Worm (Caenorhabditis elegans) whole organism, L4 larva: ENCODE measurements around the gene R09D1.12.
"Not testable (repeated sequence)": the region's sequence is repeated elsewhere in the genome, so short reads cannot be mapped to it uniquely, and the experiment has no call there.

Source experiments
- F10B5.3 ChIP-seq: sonication (generic microtip); optimal IDR thresholded peaks from 2 replicates; lab custom pipeline; 2016; ENCODE audit warnings: mild to moderate bottlenecking, missing genetic modification characterization, missing compliant biosample characterization
- F44E2.7 ChIP-seq: fragments of 200-800 bp; sonication (Bioruptor generic); IDR thresholded peaks from 2 replicates; pipeline ENCODE4 v2.1.2; 2022; ENCODE audit warnings: missing genetic modification characterization, missing compliant biosample characterization
- F49E8.2 ChIP-seq: sonication (generic microtip); optimal IDR thresholded peaks from 2 replicates; lab custom pipeline; 2016; ENCODE audit warnings: missing compliant biosample characterization, mild to moderate bottlenecking, missing genetic modification characterization, borderline replicate concordance
- T20F7.1 ChIP-seq: fragments of 200-800 bp; sonication (Bioruptor generic); optimal IDR thresholded peaks from 2 replicates; lab custom pipeline; 2018; ENCODE audit warnings: mild to moderate bottlenecking, missing genetic modification characterization, missing compliant biosample characterization
- T26A8.4 ChIP-seq: fragments of 200-800 bp; sonication (Bioruptor generic); IDR thresholded peaks from 2 replicates; pipeline ENCODE4 v1.3.6; 2022; ENCODE audit warnings: missing genetic modification characterization, missing compliant biosample characterization
- ZK337.2 ChIP-seq: fragments of 200-800 bp; sonication (Bioruptor generic); IDR thresholded peaks from 2 replicates; pipeline ENCODE4 v1.3.6; 2022; ENCODE audit warnings: missing genetic modification reagents, missing genetic modification characterization, missing compliant biosample characterization
- aly-2 ChIP-seq: sonication (generic microtip); optimal IDR thresholded peaks from 2 replicates; lab custom pipeline; 2018; ENCODE audit warnings: missing biosample characterization, missing genetic modification characterization
- ama-1 ChIP-seq: fragments of 150-350 bp; optimal IDR thresholded peaks from 2 replicates; lab custom pipeline; 2014; ENCODE audit warnings: inconsistent platforms, mixed read lengths
- arid-1 ChIP-seq: fragments of 200-800 bp; sonication (Bioruptor generic); conservative IDR thresholded peaks from 2 replicates; pipeline ENCODE4 v1.3.6; 2022; ENCODE audit warnings: missing genetic modification reagents, missing genetic modification characterization, missing compliant biosample characterization
- attf-4 ChIP-seq: sonication (generic microtip); optimal IDR thresholded peaks from 3 replicates; lab custom pipeline; 2017; ENCODE audit warnings: missing biosample characterization, missing genetic modification characterization
- ceh-82 ChIP-seq: sonication (generic microtip); optimal IDR thresholded peaks from 2 replicates; lab custom pipeline; 2017; ENCODE audit warnings: missing biosample characterization, missing genetic modification characterization
- cey-2 ChIP-seq: sonication (generic microtip); optimal IDR thresholded peaks from 3 replicates; lab custom pipeline; 2017; ENCODE audit warnings: missing genetic modification characterization, mild to moderate bottlenecking, missing compliant biosample characterization, antibody characterized with exemption, borderline replicate concordance; ENCODE audit not compliant: insufficient read depth
- daf-12 ChIP-seq: fragments of 150-350 bp; optimal IDR thresholded peaks from 2 replicates; lab custom pipeline; 2014; ENCODE audit warnings: missing biosample characterization, missing genetic modification reagents, missing genetic modification characterization
- daf-19 ChIP-seq: fragments of 200-800 bp; sonication (Bioruptor generic); conservative IDR thresholded peaks from 2 replicates; pipeline ENCODE4 v1.3.6; 2022; ENCODE audit warnings: missing genetic modification characterization, missing compliant biosample characterization
- daf-8 ChIP-seq: fragments of 200-800 bp; sonication (Bioruptor generic); IDR thresholded peaks from 2 replicates; pipeline ENCODE4 v1.3.6; 2022; ENCODE audit warnings: missing genetic modification characterization, missing compliant biosample characterization
- dmd-6 ChIP-seq: fragments of 200-800 bp; sonication (Bioruptor generic); IDR thresholded peaks from 2 replicates; pipeline ENCODE4 v1.3.6; 2022; ENCODE audit warnings: missing genetic modification reagents, missing genetic modification characterization, missing compliant biosample characterization
- fkh-10 ChIP-seq: fragments of 150-350 bp; optimal IDR thresholded peaks from 2 replicates; lab custom pipeline; 2014; ENCODE audit warnings: missing biosample characterization, missing genetic modification reagents, missing genetic modification characterization
- fos-1 ChIP-seq: fragments of 150-350 bp; optimal IDR thresholded peaks from 2 replicates; lab custom pipeline; 2014; ENCODE audit warnings: missing biosample characterization, missing genetic modification characterization
- hlh-11 ChIP-seq: fragments of 200-800 bp; sonication (Bioruptor generic); optimal IDR thresholded peaks from 2 replicates; lab custom pipeline; 2018; ENCODE audit warnings: mild to moderate bottlenecking, missing genetic modification characterization, missing compliant biosample characterization
- lim-7 ChIP-seq: fragments of 200-800 bp; sonication (Bioruptor generic); IDR thresholded peaks from 2 replicates; pipeline ENCODE4 v1.3.6; 2022; ENCODE audit warnings: missing genetic modification characterization, missing compliant biosample characterization
- lin-15B ChIP-seq: fragments of 150-350 bp; sonication (generic microtip); optimal IDR thresholded peaks from 3 replicates; lab custom pipeline; 2014; ENCODE audit warnings: missing biosample characterization, missing genetic modification characterization
- lir-3 ChIP-seq: sonication (generic microtip); optimal IDR thresholded peaks from 2 replicates; lab custom pipeline; 2016; ENCODE audit warnings: mild to moderate bottlenecking, missing genetic modification characterization, missing compliant biosample characterization
- mdl-1 ChIP-seq, 2 experiments: fragments of 150-350 bp in 1 of 2; sonication (generic microtip) in 1 of 2; optimal IDR thresholded peaks; 2 replicates each; lab custom pipeline; 2014 to 2017; ENCODE audit warnings: missing biosample characterization in 2 of 2, missing genetic modification characterization in 2 of 2
- mdt-29 ChIP-seq: fragments of 200-800 bp; sonication (Bioruptor generic); IDR thresholded peaks from 2 replicates; pipeline ENCODE4 v1.3.6; 2022; ENCODE audit warnings: missing genetic modification reagents, missing genetic modification characterization, missing compliant biosample characterization
- mxl-3 ChIP-seq: fragments of 200-800 bp; sonication (Bioruptor generic); optimal IDR thresholded peaks from 2 replicates; lab custom pipeline; 2018; ENCODE audit warnings: mild to moderate bottlenecking, missing genetic modification characterization, missing compliant biosample characterization
- nhr-10 ChIP-seq: fragments of 150-350 bp; optimal IDR thresholded peaks from 2 replicates; lab custom pipeline; 2014; ENCODE audit warnings: missing biosample characterization, missing genetic modification characterization
- nhr-11 ChIP-seq: fragments of 150-350 bp; optimal IDR thresholded peaks from 2 replicates; lab custom pipeline; 2014; ENCODE audit warnings: missing biosample characterization, missing genetic modification characterization
- nhr-111 ChIP-seq: fragments of 200-800 bp; sonication (Bioruptor generic); optimal IDR thresholded peaks from 2 replicates; lab custom pipeline; 2018; ENCODE audit warnings: mild to moderate bottlenecking, missing genetic modification characterization, missing compliant biosample characterization
- nhr-25 ChIP-seq: sonication (generic microtip); optimal IDR thresholded peaks from 2 replicates; lab custom pipeline; 2017; ENCODE audit warnings: missing genetic modification characterization, mild to moderate bottlenecking, missing compliant biosample characterization, antibody characterized with exemption, moderate library complexity, borderline replicate concordance; ENCODE audit not compliant: insufficient read depth
- nhr-41 ChIP-seq: fragments of 200-800 bp; sonication (Bioruptor generic); IDR thresholded peaks from 2 replicates; pipeline ENCODE4 v1.3.6; 2022; ENCODE audit warnings: missing genetic modification reagents, missing genetic modification characterization, missing compliant biosample characterization
- nhr-42 ChIP-seq: fragments of 200-800 bp; sonication (Bioruptor generic); IDR thresholded peaks from 2 replicates; pipeline ENCODE4 v1.3.6; 2022; ENCODE audit warnings: missing genetic modification characterization, missing compliant biosample characterization
- nhr-48 ChIP-seq: sonication (generic microtip); optimal IDR thresholded peaks from 2 replicates; lab custom pipeline; 2016; ENCODE audit warnings: mild to moderate bottlenecking, missing genetic modification characterization, missing compliant biosample characterization
- nhr-76 ChIP-seq: fragments of 150-350 bp; optimal IDR thresholded peaks from 2 replicates; lab custom pipeline; 2014; ENCODE audit warnings: missing biosample characterization, missing genetic modification characterization
- nhr-77 ChIP-seq: fragments of 150-350 bp; optimal IDR thresholded peaks from 2 replicates; lab custom pipeline; 2014; ENCODE audit warnings: missing biosample characterization, missing genetic modification characterization
- skn-1 ChIP-seq: fragments of 150-350 bp; optimal IDR thresholded peaks from 2 replicates; lab custom pipeline; 2014; ENCODE audit warnings: missing biosample characterization, missing genetic modification characterization
- snpc-1.2 ChIP-seq: fragments of 200-800 bp; sonication (Bioruptor generic); IDR thresholded peaks from 2 replicates; pipeline ENCODE4 v1.3.6; 2022; ENCODE audit warnings: missing genetic modification reagents, missing genetic modification characterization, missing compliant biosample characterization
- vab-7 ChIP-seq: fragments of 200-800 bp; sonication (Bioruptor generic); IDR thresholded peaks from 2 replicates; pipeline ENCODE4 v1.3.6; 2022; ENCODE audit warnings: missing genetic modification reagents, missing genetic modification characterization, missing compliant biosample characterization
- zip-11 ChIP-seq: fragments of 200-800 bp; sonication (Bioruptor generic); IDR thresholded peaks from 2 replicates; pipeline ENCODE4 v1.3.6; 2022; ENCODE audit warnings: missing genetic modification characterization, missing compliant biosample characterization

R09D1.12 gene

DNA sequence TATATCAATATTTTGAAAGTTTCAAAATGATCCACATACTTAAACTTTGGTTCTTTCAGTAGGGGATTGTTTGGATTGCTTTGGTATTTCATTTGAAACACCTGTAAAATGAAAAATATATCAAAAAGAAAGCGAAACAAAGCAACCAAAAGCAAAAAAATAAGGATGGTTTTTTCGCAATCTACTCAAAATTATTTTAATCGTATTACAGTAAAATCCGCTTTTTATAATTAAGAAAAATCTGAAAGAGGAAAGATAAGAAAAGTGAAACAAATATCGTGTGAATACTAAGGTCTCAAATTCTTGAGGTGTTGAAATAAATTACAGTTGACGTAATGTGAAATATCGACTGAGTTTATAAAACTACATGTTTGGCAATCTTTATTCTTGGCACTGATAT is 14.0 kb upstream of the R09D1.12 start, which contains the start of gene chil-22:
chil-22 (minus strand) TSS at position 101 of the 400 bp plus-strand sequence.
- no peak for TF ChIP-seq arid-1 (GFP tag; lab: Robert Waterston, UW)
- TF ChIP-seq mdl-1 (tag; optimal IDR thresholded peaks at IDR 0.05; lab: Kevin White, UChicago), result no peak
- no peak for TF ChIP-seq T26A8.4 (GFP tag; lab: Robert Waterston, UW)
- TF ChIP-seq F44E2.7, result no peak
- no peak for TF ChIP-seq lin-15B
- no peak for TF ChIP-seq mxl-3 (GFP tag; lab: Kevin White, UChicago)
- no peak for TF ChIP-seq lim-7 (GFP tag; lab: Robert Waterston, UW)
- TF ChIP-seq daf-12, result no peak
- no peak for TF ChIP-seq skn-1 (tag; lab: Kevin White, UChicago)
- TF ChIP-seq nhr-25 (tag; lab: Kevin White, UChicago), result no peak
- no peak for TF ChIP-seq nhr-77
- TF ChIP-seq hlh-11 (tag; lab: Kevin White, UChicago), result no peak
- no peak for TF ChIP-seq nhr-42
- no peak for TF ChIP-seq cey-2 (tag; lab: Kevin White, UChicago)

DNA sequence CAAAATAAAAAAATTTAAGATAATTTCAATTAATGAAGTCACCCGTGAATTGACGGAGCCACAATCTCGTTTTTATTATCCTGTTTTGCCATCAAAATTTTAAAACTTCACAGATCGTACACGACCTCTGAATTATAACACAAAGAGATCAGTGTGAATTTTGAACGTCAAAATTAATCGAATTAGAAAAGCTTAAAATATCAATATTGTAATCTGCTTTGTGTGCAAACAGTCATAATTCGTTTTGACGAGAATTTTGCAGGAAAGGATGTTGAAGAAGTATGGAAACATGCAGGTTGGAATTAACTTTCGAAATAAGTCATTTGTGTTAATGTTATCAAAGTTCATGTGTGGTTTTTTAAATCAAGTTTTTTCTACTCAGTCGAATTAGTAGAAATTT is 9.8 kb upstream of the R09D1.12 start, which contains the start of gene chil-21:
chil-21 (minus strand) TSS at position 101 of the 400 bp plus-strand sequence.
- TF ChIP-seq skn-1 (tag; lab: Kevin White, UChicago); snpc-1.2; nhr-25 (tag; lab: Kevin White, UChicago): not testable (repeated sequence)

DNA sequence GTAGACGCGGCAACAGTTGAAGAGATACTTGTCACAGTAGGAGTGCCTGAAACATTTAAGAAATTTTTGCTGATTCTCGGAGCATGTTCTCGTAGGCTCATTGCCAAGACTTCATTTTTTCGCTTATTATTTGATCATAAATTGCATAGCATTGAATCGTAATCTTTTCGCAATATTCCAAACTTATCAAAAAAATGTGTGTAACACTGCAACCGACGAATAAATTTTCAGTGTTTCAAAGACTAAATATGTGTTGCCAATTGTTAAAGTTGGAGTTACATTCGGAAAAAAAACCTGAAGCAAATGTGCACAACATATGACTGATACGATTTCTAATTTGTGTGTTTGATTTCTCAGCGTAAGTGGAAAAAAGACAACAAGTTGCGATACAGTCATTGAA is 7.4 kb upstream of the R09D1.12 start, which contains the start of gene R09D1.14:
R09D1.14 (minus strand) TSS at position 101 of the 400 bp plus-strand sequence.
- TF ChIP-seq lin-15B; fos-1 (tag; lab: Kevin White, UChicago); T20F7.1 (GFP tag; lab: Kevin White, UChicago): not testable (repeated sequence)

DNA sequence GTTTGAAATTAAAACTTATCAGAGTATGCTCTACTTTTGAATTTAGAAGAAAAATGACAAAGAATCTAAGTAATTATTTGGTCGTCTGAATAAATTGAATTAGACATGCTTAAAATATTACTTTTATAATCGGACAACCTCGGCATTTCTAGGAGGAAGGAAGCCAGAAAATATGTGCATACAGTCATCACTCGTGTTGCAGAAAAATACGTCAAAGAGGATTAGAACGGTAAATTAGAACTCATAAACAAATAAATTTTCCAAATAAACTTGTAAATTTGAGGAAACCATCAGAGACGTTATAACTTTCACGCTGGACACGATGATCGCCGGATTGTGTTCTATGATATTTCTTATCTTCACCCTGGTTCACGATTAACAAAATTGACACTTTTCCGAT is 2.2 kb upstream of the R09D1.12 start, which contains the start of gene chil-19:
chil-19 (minus strand) TSS at position 101 of the 400 bp plus-strand sequence.
- TF ChIP-seq aly-2 (tag; lab: Kevin White, UChicago) (no peak), ZK337.2 (no peak), daf-19 (GFP tag; lab: Robert Waterston, UW) (no peak), F49E8.2 (tag; lab: Kevin White, UChicago) (no peak)

DNA sequence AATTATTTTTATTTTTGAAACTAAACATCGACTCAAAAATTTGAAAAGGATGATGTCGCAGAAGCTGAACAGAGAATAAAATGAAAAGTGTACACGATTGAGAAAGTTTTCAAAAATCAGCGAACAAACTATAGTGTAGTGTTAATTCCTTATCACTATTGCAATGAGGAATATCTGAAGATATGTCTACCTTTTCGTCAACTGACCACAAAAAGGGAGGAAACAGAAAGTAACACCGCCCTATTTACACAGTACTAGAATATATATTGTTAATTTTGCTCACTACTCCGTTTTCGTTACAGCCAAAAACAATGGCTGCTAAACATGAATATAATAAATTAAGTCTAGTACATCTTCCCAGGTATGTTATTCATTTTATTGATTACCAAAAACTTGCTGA is 4.1 kb downstream of the R09D1.12 start, which contains the start of gene chil-18:
chil-18 (plus strand) TSS at position 301 of the 400 bp plus-strand sequence.
- TF ChIP-seq ama-1 (lab: Kevin White, UChicago), result no peak
- no peak for TF ChIP-seq nhr-76 (tag; lab: Kevin White, UChicago)
- TF ChIP-seq mdt-29 (GFP tag; lab: Robert Waterston, UW), result no peak
- no peak for TF ChIP-seq attf-4
- TF ChIP-seq nhr-41, result no peak
- TF ChIP-seq zip-11 (GFP tag; lab: Robert Waterston, UW), result no peak
- TF ChIP-seq ceh-82 (tag; lab: Kevin White, UChicago), result no peak
- TF ChIP-seq nhr-111 (GFP tag; lab: Kevin White, UChicago), result no peak
- TF ChIP-seq daf-12, result no peak
- no peak for TF ChIP-seq skn-1 (tag; lab: Kevin White, UChicago)
- no peak for TF ChIP-seq ZK337.2
- TF ChIP-seq vab-7 (GFP tag; lab: Robert Waterston, UW), result no peak
- no peak for TF ChIP-seq fkh-10
- no peak for TF ChIP-seq lir-3
- TF ChIP-seq nhr-48 (tag; lab: Kevin White, UChicago), result no peak
- no peak for TF ChIP-seq F10B5.3 (tag; lab: Kevin White, UChicago)
- TF ChIP-seq daf-8, result no peak
- TF ChIP-seq nhr-10 (tag; lab: Kevin White, UChicago), result no peak
- no peak for TF ChIP-seq nhr-11 (tag; lab: Kevin White, UChicago)
- no peak for TF ChIP-seq dmd-6 (GFP tag; lab: Robert Waterston, UW)
